Fruit fly (Drosophila melanogaster): ENCODE measurements around the gene trol.
A peak's percentile ranks its signal among the peaks of the same experiment; 100 is the strongest.

The trol gene

dm6 chrX:2593753-2594096 lies 48.5 kb upstream of the trol start (continued):
- TF ChIP-seq tna (GFP tag; IDR thresholded peaks at IDR 0.05; ENCODE audit: partially characterized antibody) (no peak), CG9727 (GFP tag; optimal IDR thresholded peaks at IDR 0.05) (peak; percentile 87), Hmx (GFP tag; optimal IDR thresholded peaks at IDR 0.05) (peak; percentile 78), unpg (GFP tag; optimal IDR thresholded peaks at IDR 0.05) (peak; percentile 89), Hsf (GFP tag; optimal IDR thresholded peaks at IDR 0.05) (peak; percentile 88), Lim3 (GFP tag; IDR thresholded peaks at IDR 0.05) (peak; percentile 75), bbx (GFP tag; IDR thresholded peaks at IDR 0.05; ENCODE audit: partially characterized antibody) (no peak), HLH3B (GFP tag; IDR thresholded peaks at IDR 0.05) (peak; percentile 94), shn (GFP tag; optimal IDR thresholded peaks at IDR 0.05) (peak; percentile 83), esg (GFP tag; conservative IDR thresholded peaks at IDR 0.05) (peak; percentile 93), sc (optimal IDR thresholded peaks at IDR 0.05) (no peak), sc (GFP tag; optimal IDR thresholded peaks at IDR 0.05) (peak; percentile 61), inv (GFP tag; IDR thresholded peaks at IDR 0.05; ENCODE audit: partially characterized antibody) (no peak), cwo (GFP tag; optimal IDR thresholded peaks at IDR 0.05) (peak; percentile 94), Mad (GFP tag; optimal IDR thresholded peaks at IDR 0.05) (peak; percentile 77), CG1024 (GFP tag; IDR thresholded peaks at IDR 0.05) (peak; percentile 85), pan (optimal IDR thresholded peaks at IDR 0.05) (no peak), pan (GFP tag; optimal IDR thresholded peaks at IDR 0.05 in 1 of 2, IDR thresholded peaks at IDR 0.05 in 1 of 2) (peak in 1 of 2 experiments; percentile 96), CG8765 (GFP tag; IDR thresholded peaks at IDR 0.05) (peak; percentile 90), CG7786 (GFP tag; optimal IDR thresholded peaks at IDR 0.05) (peak; percentile 95), CG7556 (GFP tag; optimal IDR thresholded peaks at IDR 0.05) (peak; percentile 83), CG15011 (GFP tag; optimal IDR thresholded peaks at IDR 0.05) (peak; percentile 78), CG34422 (GFP tag; IDR thresholded peaks at IDR 0.05) (peak; percentile 98), CG6683 (GFP tag; optimal IDR thresholded peaks at IDR 0.05) (peak; percentile 82), Xbp1 (GFP tag; optimal IDR thresholded peaks at IDR 0.05) (peak; percentile 92), ems (GFP tag; optimal IDR thresholded peaks at IDR 0.05) (peak; percentile 83), CG6272 (GFP tag; IDR thresholded peaks at IDR 0.05) (peak; percentile 94), wdn (GFP tag; IDR thresholded peaks at IDR 0.05) (peak; percentile 95), p53 (GFP tag; optimal IDR thresholded peaks at IDR 0.05) (peak; percentile 57), CG10959 (GFP tag; IDR thresholded peaks at IDR 0.05) (peak; percentile 86), cato (GFP tag; optimal IDR thresholded peaks at IDR 0.05; ENCODE audit: borderline replicate concordance) (peak; percentile 75), vfl (GFP tag; optimal IDR thresholded peaks at IDR 0.05) (peak; percentile 84), CG14441 (GFP tag; IDR thresholded peaks at IDR 0.05) (peak; percentile 96), ato (GFP tag; IDR thresholded peaks at IDR 0.05; ENCODE audit: partially characterized antibody) (no peak), tap (tag; optimal IDR thresholded peaks at IDR 0.05) (peak; percentile 86), CG11723 (GFP tag; optimal IDR thresholded peaks at IDR 0.05) (peak; percentile 78), CG2678 (tag; optimal IDR thresholded peaks at IDR 0.05) (peak; percentile 94), CkIIα-i1 (GFP tag; IDR thresholded peaks at IDR 0.05) (peak; percentile 85), Dek (tag; optimal IDR thresholded peaks at IDR 0.05) (peak; percentile 89), CG17385 (GFP tag; optimal IDR thresholded peaks at IDR 0.05) (peak; percentile 85), NfI (GFP tag; optimal IDR thresholded peaks at IDR 0.05) (peak; percentile 86), Eip74EF (GFP tag; optimal IDR thresholded peaks at IDR 0.05) (peak in 1 of 2 experiments; percentile 79), CG14014 (GFP tag; IDR thresholded peaks at IDR 0.05) (peak; percentile 95), CG8359 (GFP tag; optimal IDR thresholded peaks at IDR 0.05; ENCODE audit: borderline replicate concordance) (peak; percentile 68), danr (GFP tag; IDR thresholded peaks at IDR 0.05) (peak; percentile 86), Hr39 (optimal IDR thresholded peaks at IDR 0.05) (no peak), Usf (GFP tag; optimal IDR thresholded peaks at IDR 0.05) (peak; percentile 82), CG8281 (tag; optimal IDR thresholded peaks at IDR 0.05) (peak; percentile 62), Dll (GFP tag; IDR thresholded peaks at IDR 0.05; ENCODE audit: partially characterized antibody) (no peak), Sry-δ (GFP tag; optimal IDR thresholded peaks at IDR 0.05) (peak; percentile 61), Abd-B (GFP tag; optimal IDR thresholded peaks at IDR 0.05) (peak; percentile 82)
